Fruit fly (Drosophila melanogaster): ENCODE data around the gene CG7840.
A peak's percentile ranks its signal among the peaks of the same experiment; 100 is the strongest.

CG7840 gene

dm6 chr2L:8266145-8266544, 39.2 kb upstream of the CG7840 start (continued):
- TF ChIP-seq eyg (GFP tag; optimal IDR thresholded peaks at IDR 0.05) (no peak), Nf-YA (GFP tag; IDR thresholded peaks at IDR 0.05) (no peak), CG18764 (GFP tag; optimal IDR thresholded peaks at IDR 0.05) (no peak), az2 (GFP tag; optimal IDR thresholded peaks at IDR 0.05) (peak; percentile 11), stwl (tag; optimal IDR thresholded peaks at IDR 0.05) (no peak), CG13123 (GFP tag; optimal IDR thresholded peaks at IDR 0.05) (no peak), CG10366 (GFP tag; IDR thresholded peaks at IDR 0.05) (peak; percentile 38), NFAT (GFP tag; IDR thresholded peaks at IDR 0.05) (no peak), Aef1 (GFP tag; IDR thresholded peaks at IDR 0.05) (peak; percentile 43; the same call in 1 of the 3 replicates), kni (GFP tag; optimal IDR thresholded peaks at IDR 0.05) (no peak), hkb (optimal IDR thresholded peaks at IDR 0.05) (no peak), hkb (GFP tag; IDR thresholded peaks at IDR 0.05) (peak; percentile 72), CG11456 (GFP tag; IDR thresholded peaks at IDR 0.05) (no peak), Fer2 (tag; optimal IDR thresholded peaks at IDR 0.05) (peak; percentile 20), Bgb (GFP tag; IDR thresholded peaks at IDR 0.05; ENCODE audit: partially characterized antibody) (no peak), Vsx1 (GFP tag; optimal IDR thresholded peaks at IDR 0.05) (peak; percentile 22), CG34376 (GFP tag; optimal IDR thresholded peaks at IDR 0.05) (no peak), Oli (tag; optimal IDR thresholded peaks at IDR 0.05) (peak; percentile 70), pros (GFP tag; optimal IDR thresholded peaks at IDR 0.05) (no peak), Mes4 (GFP tag; optimal IDR thresholded peaks at IDR 0.05) (no peak), Chrac-16 (GFP tag; optimal IDR thresholded peaks at IDR 0.05) (no peak), CG10543 (GFP tag; optimal IDR thresholded peaks at IDR 0.05) (no peak), CG6813 (GFP tag; optimal IDR thresholded peaks at IDR 0.05) (peak; percentile 36), Sox100B (GFP tag; optimal IDR thresholded peaks at IDR 0.05) (peak; percentile 77), wor (GFP tag; IDR thresholded peaks at IDR 0.05) (0 out of 2 replicates have a peak, but pooled peaks have one; percentile 24), wdn (GFP tag; IDR thresholded peaks at IDR 0.05) (no peak), CG15479 (GFP tag; optimal IDR thresholded peaks at IDR 0.05) (no peak), ems (GFP tag; optimal IDR thresholded peaks at IDR 0.05) (no peak), fru (optimal IDR thresholded peaks at IDR 0.05) (no peak), CG4328 (GFP tag; optimal IDR thresholded peaks at IDR 0.05) (no peak), CrebB (tag; optimal IDR thresholded peaks at IDR 0.05) (no peak), run (tag; optimal IDR thresholded peaks at IDR 0.05) (peak; percentile 76), CG2120 (GFP tag; optimal IDR thresholded peaks at IDR 0.05) (no peak), CG8478 (optimal IDR thresholded peaks at IDR 0.05) (no peak), ftz-f1 (GFP tag; optimal IDR thresholded peaks at IDR 0.05) (no peak), usp (GFP tag; optimal IDR thresholded peaks at IDR 0.05) (no peak), nom (GFP tag; optimal IDR thresholded peaks at IDR 0.05) (peak; percentile 62), knrl (GFP tag; IDR thresholded peaks at IDR 0.05; ENCODE audit: partially characterized antibody) (no peak), Xrp1 (GFP tag; IDR thresholded peaks at IDR 0.05) (peak; percentile 47; the same call in 1 of the 2 replicates), ATbp (GFP tag; optimal IDR thresholded peaks at IDR 0.05) (peak; percentile 66), CG18011 (GFP tag; optimal IDR thresholded peaks at IDR 0.05) (no peak), dmrt99B (tag; optimal IDR thresholded peaks at IDR 0.05) (peak; percentile 88), CG1233 (GFP tag; optimal IDR thresholded peaks at IDR 0.05) (peak; percentile 55), sob (GFP tag; IDR thresholded peaks at IDR 0.05) (0 out of 2 replicates have a peak, but pooled peaks have one; percentile 26), kay (GFP tag; optimal IDR thresholded peaks at IDR 0.05) (no peak), Six4 (GFP tag; optimal IDR thresholded peaks at IDR 0.05) (peak; percentile 30), CG6854 (GFP tag; optimal IDR thresholded peaks at IDR 0.05) (peak; percentile 14), CG8944 (GFP tag; optimal IDR thresholded peaks at IDR 0.05) (no peak), CG11085 (GFP tag; IDR thresholded peaks at IDR 0.05) (no peak), Hey (tag; optimal IDR thresholded peaks at IDR 0.05) (no peak), Mrtf (GFP tag; IDR thresholded peaks at IDR 0.05) (peak; percentile 51; the same call in 1 of the 3 replicates), Antp (GFP tag; optimal IDR thresholded peaks at IDR 0.05) (no peak)

Measured in whole organism, embryonic.